ENCODE assay signal across 2 fruit fly cellular contexts in genomic region chr2L:7494341-7495293, dm6.
A peak's percentile ranks its signal among the peaks of the same experiment; 100 is the strongest.
TF ChIP-seq lines count a peak whose summit lies in the region.

No protein-coding gene starts in this region.

TF ChIP-seq in whole organism, embryonic, 481 proteins besides CTCF, POLR2A, EP300 and RAD21 (continued from another document and continues in another):
- TF ChIP-seq slbo (GFP tag; IDR thresholded peaks at IDR 0.05; lab: Robert Waterston, UW) (peak; percentile 85), Rfx (GFP tag; IDR thresholded peaks at IDR 0.05; lab: Robert Waterston, UW) (peak; percentile 87), grn (GFP tag; optimal IDR thresholded peaks at IDR 0.05; lab: Kevin White, UChicago) (no peak), CG13424 (tag; optimal IDR thresholded peaks at IDR 0.05; lab: Kevin White, UChicago) (peak; percentile 66), Aef1 (GFP tag; IDR thresholded peaks at IDR 0.05; lab: Robert Waterston, UW) (peak; percentile 50; the same call in 1 of the 3 replicates), bbx (GFP tag; IDR thresholded peaks at IDR 0.05; lab: Robert Waterston, UW; ENCODE audit: partially characterized antibody) (no peak), CG10543 (GFP tag; optimal IDR thresholded peaks at IDR 0.05; lab: Kevin White, UChicago) (peak; percentile 16), CG1602 (GFP tag; optimal IDR thresholded peaks at IDR 0.05; lab: Kevin White, UChicago) (peak; percentile 21), CG6791 (GFP tag; IDR thresholded peaks at IDR 0.05; lab: Robert Waterston, UW; ENCODE audit: partially characterized antibody) (no peak), H2.0 (GFP tag; IDR thresholded peaks at IDR 0.05; lab: Robert Waterston, UW) (peak; percentile 28; the same call in 1 of the 2 replicates), CG15011 (GFP tag; optimal IDR thresholded peaks at IDR 0.05; lab: Kevin White, UChicago) (no peak), lola (GFP tag; optimal IDR thresholded peaks at IDR 0.05; lab: Kevin White, UChicago) (peak in 1 of 3 experiments; percentile 51), usp (GFP tag; optimal IDR thresholded peaks at IDR 0.05; lab: Kevin White, UChicago) (no peak), CG30020 (tag; optimal IDR thresholded peaks at IDR 0.05; lab: Kevin White, UChicago) (no peak), MBD-R2 (GFP tag; IDR thresholded peaks at IDR 0.05; lab: Robert Waterston, UW) (peak; percentile 56; the same call in 1 of the 2 replicates), Oli (tag; optimal IDR thresholded peaks at IDR 0.05; lab: Kevin White, UChicago) (peak; percentile 19), Asciz (GFP tag; optimal IDR thresholded peaks at IDR 0.05; lab: Kevin White, UChicago) (peak; percentile 68), CG18619 (GFP tag; optimal IDR thresholded peaks at IDR 0.05; lab: Kevin White, UChicago) (peak; percentile 10), Deaf1 (tag; optimal IDR thresholded peaks at IDR 0.05; lab: Kevin White, UChicago) (peak; percentile 22), CG17912 (GFP tag; optimal IDR thresholded peaks at IDR 0.05; lab: Kevin White, UChicago) (no peak), sima (GFP tag; optimal IDR thresholded peaks at IDR 0.05; lab: Kevin White, UChicago) (no peak), CG15269 (tag; optimal IDR thresholded peaks at IDR 0.05; lab: Kevin White, UChicago) (peak; percentile 77), CG12104 (GFP tag; optimal IDR thresholded peaks at IDR 0.05; lab: Kevin White, UChicago) (no peak), CrebB (tag; optimal IDR thresholded peaks at IDR 0.05; lab: Kevin White, UChicago) (peak; percentile 40), HLH54F (GFP tag; optimal IDR thresholded peaks at IDR 0.05; lab: Kevin White, UChicago) (peak; percentile 18), zfh2 (GFP tag; optimal IDR thresholded peaks at IDR 0.05; lab: Kevin White, UChicago) (peak; percentile 40), CG10267 (tag; optimal IDR thresholded peaks at IDR 0.05; lab: Kevin White, UChicago) (peak; percentile 10), Oaz (GFP tag; IDR thresholded peaks at IDR 0.05; lab: Robert Waterston, UW) (no peak), CG17328 (GFP tag; IDR thresholded peaks at IDR 0.05; lab: Robert Waterston, UW) (peak; percentile 61; the same call in 1 of the 2 replicates), CG3163 (GFP tag; optimal IDR thresholded peaks at IDR 0.05; lab: Kevin White, UChicago) (peak; percentile 22), run (tag; optimal IDR thresholded peaks at IDR 0.05; lab: Kevin White, UChicago) (peak; percentile 6), CG11695 (GFP tag; IDR thresholded peaks at IDR 0.05; lab: Robert Waterston, UW) (peak; percentile 46; the same call in 1 of the 3 replicates), Pdp1 (GFP tag; optimal IDR thresholded peaks at IDR 0.05; lab: Kevin White, UChicago) (peak in 1 of 2 experiments; percentile 96), NC2β (GFP tag; optimal IDR thresholded peaks at IDR 0.05; lab: Kevin White, UChicago) (peak; percentile 27), Dip2 (GFP tag; IDR thresholded peaks at IDR 0.05; lab: Robert Waterston, UW) (no peak), bowl (GFP tag; IDR thresholded peaks at IDR 0.05; lab: Robert Waterston, UW) (peak; percentile 46; the same call in 1 of the 2 replicates), Xrp1 (GFP tag; IDR thresholded peaks at IDR 0.05; lab: Robert Waterston, UW) (peak; percentile 14; the same call in 1 of the 2 replicates), CG12155 (GFP tag; optimal IDR thresholded peaks at IDR 0.05; lab: Kevin White, UChicago) (peak; percentile 60), psq (GFP tag; optimal IDR thresholded peaks at IDR 0.05; lab: Kevin White, UChicago) (no peak), H15 (GFP tag; IDR thresholded peaks at IDR 0.05; lab: Robert Waterston, UW) (no peak), Sox102F (GFP tag; optimal IDR thresholded peaks at IDR 0.05; lab: Kevin White, UChicago) (peak; percentile 44), CG4424 (GFP tag; optimal IDR thresholded peaks at IDR 0.05; lab: Kevin White, UChicago) (peak; percentile 20), CG16815 (GFP tag; optimal IDR thresholded peaks at IDR 0.05; lab: Kevin White, UChicago) (peak; percentile 28), wdn (GFP tag; IDR thresholded peaks at IDR 0.05; lab: Robert Waterston, UW) (peak; percentile 68), esg (GFP tag; conservative IDR thresholded peaks at IDR 0.05; lab: Robert Waterston, UW) (peak; percentile 47), CG9797 (GFP tag; optimal IDR thresholded peaks at IDR 0.05; lab: Kevin White, UChicago) (no peak), CG30403 (GFP tag; optimal IDR thresholded peaks at IDR 0.05; lab: Kevin White, UChicago) (peak; percentile 54), pnt (GFP tag; optimal IDR thresholded peaks at IDR 0.05; lab: Kevin White, UChicago) (no peak), Ets65A (GFP tag; lab: Kevin White, UChicago) (peak; percentile 45), Nf-YB (GFP tag; optimal IDR thresholded peaks at IDR 0.05; lab: Kevin White, UChicago) (no peak), Gug (GFP tag; IDR thresholded peaks at IDR 0.05; lab: Robert Waterston, UW) (no peak), Hr78 (GFP tag; optimal IDR thresholded peaks at IDR 0.05; lab: Kevin White, UChicago) (no peak), CG31224 (GFP tag; IDR thresholded peaks at IDR 0.05; lab: Robert Waterston, UW) (no peak), schlank (tag; optimal IDR thresholded peaks at IDR 0.05; lab: Kevin White, UChicago) (peak; percentile 8), CG11696 (GFP tag; IDR thresholded peaks at IDR 0.05; lab: Robert Waterston, UW) (peak; percentile 70), sens (GFP tag; lab: Kevin White, UChicago) (peak; percentile 84), Kr (GFP tag; optimal IDR thresholded peaks at IDR 0.05; lab: Kevin White, UChicago) (no peak), CG11456 (GFP tag; IDR thresholded peaks at IDR 0.05; lab: Robert Waterston, UW) (peak; percentile 50; the same call in 1 of the 3 replicates), Xbp1 (GFP tag; optimal IDR thresholded peaks at IDR 0.05; lab: Kevin White, UChicago) (peak; percentile 53), tgo (GFP tag; IDR thresholded peaks at IDR 0.05; lab: Robert Waterston, UW) (peak; percentile 33; the same call in 1 of the 3 replicates), rib (GFP tag; IDR thresholded peaks at IDR 0.05; lab: Robert Waterston, UW) (0 out of 2 replicates have a peak, but pooled peaks have one; percentile 55), CG12391 (tag; optimal IDR thresholded peaks at IDR 0.05; lab: Kevin White, UChicago) (peak; percentile 56), slp2 (GFP tag; optimal IDR thresholded peaks at IDR 0.05; lab: Kevin White, UChicago) (no peak), dysf (GFP tag; IDR thresholded peaks at IDR 0.05; lab: Robert Waterston, UW) (peak; percentile 79), CG12659 (GFP tag; optimal IDR thresholded peaks at IDR 0.05; lab: Kevin White, UChicago) (peak; percentile 42)

TF ChIP-seq in whole organism, prepupa, 60 proteins besides CTCF, POLR2A, EP300 and RAD21 (continued from another document):
- peak; percentile 34 for TF ChIP-seq CG10631 (GFP tag; optimal IDR thresholded peaks at IDR 0.05; lab: Kevin White, UChicago)
- TF ChIP-seq Eip78C (GFP tag; lab: Kevin White, UChicago) = peak; percentile 82
- TF ChIP-seq achi (GFP tag; optimal IDR thresholded peaks at IDR 0.05; lab: Kevin White, UChicago) = peak; percentile 12
- peak; percentile 31 for TF ChIP-seq pdm3 (GFP tag; optimal IDR thresholded peaks at IDR 0.05; lab: Kevin White, UChicago)
- TF ChIP-seq Gug (GFP tag; IDR thresholded peaks at IDR 0.05; lab: Robert Waterston, UW) = 0 out of 2 replicates have a peak, but pooled peaks have one; percentile 17
- TF ChIP-seq fd85E (GFP tag; optimal IDR thresholded peaks at IDR 0.05; lab: Kevin White, UChicago) = no peak
- no peak for TF ChIP-seq CG11762 (GFP tag; optimal IDR thresholded peaks at IDR 0.05; lab: Kevin White, UChicago; ENCODE audit: insufficient read depth)
- TF ChIP-seq CG6808 (GFP tag; optimal IDR thresholded peaks at IDR 0.05; lab: Kevin White, UChicago) = no peak
- peak; percentile 45; the same call in 1 of the 3 replicates for TF ChIP-seq CG6163 (GFP tag; IDR thresholded peaks at IDR 0.05; lab: Robert Waterston, UW)
- TF ChIP-seq CG31627 (GFP tag; optimal IDR thresholded peaks at IDR 0.05; lab: Kevin White, UChicago) = no peak
- TF ChIP-seq Ets96B (tag; optimal IDR thresholded peaks at IDR 0.05; lab: Kevin White, UChicago) = peak; percentile 10
- peak; percentile 62 for TF ChIP-seq CG6276 (GFP tag; optimal IDR thresholded peaks at IDR 0.05; lab: Kevin White, UChicago)
